Worm (Caenorhabditis elegans) whole organism, young adult: ENCODE data around the gene nhr-38.
"Not testable (repeated sequence)": the region's sequence is repeated elsewhere in the genome, so short reads cannot be mapped to it uniquely, and the experiment has no call there.

Experiments
- D2030.7 ChIP-seq: fragments of 200-800 bp; sonication (Bioruptor generic); IDR thresholded peaks from 2 replicates; pipeline ENCODE4 v1.3.6; 2022; ENCODE audit warnings: missing genetic modification reagents, missing genetic modification characterization, missing compliant biosample characterization
- F23B12.7 ChIP-seq: sonication (generic microtip); optimal IDR thresholded peaks from 2 replicates; lab custom pipeline; 2017; ENCODE audit warnings: missing genetic modification characterization, mild to moderate bottlenecking, missing compliant biosample characterization, antibody characterized with exemption, moderate library complexity; ENCODE audit not compliant: insufficient read depth
- F33H1.4 ChIP-seq: fragments of 200-800 bp; sonication (Bioruptor generic); IDR thresholded peaks from 2 replicates; pipeline ENCODE4 v1.3.6; 2022; ENCODE audit warnings: missing genetic modification reagents, missing genetic modification characterization, missing compliant biosample characterization
- F39B2.1 ChIP-seq: fragments of 200-800 bp; sonication (Bioruptor generic); IDR thresholded peaks from 2 replicates; pipeline ENCODE4 v1.3.6; 2022; ENCODE audit warnings: missing genetic modification reagents, missing genetic modification characterization, missing compliant biosample characterization
- F52B5.7 ChIP-seq: sonication (generic microtip); optimal IDR thresholded peaks from 2 replicates; lab custom pipeline; 2016; ENCODE audit warnings: mild to moderate bottlenecking, missing genetic modification characterization, missing compliant biosample characterization
- F57C9.4 ChIP-seq: sonication (generic microtip); optimal IDR thresholded peaks from 2 replicates; lab custom pipeline; 2017; ENCODE audit warnings: mild to moderate bottlenecking, missing genetic modification characterization, missing compliant biosample characterization
- K12H6.12 ChIP-seq: fragments of 200-800 bp; sonication (Bioruptor generic); optimal IDR thresholded peaks from 2 replicates; lab custom pipeline; 2018; ENCODE audit warnings: mild to moderate bottlenecking, missing genetic modification characterization, missing compliant biosample characterization
- ama-1 ChIP-seq, 3 experiments: fragments of 150-350 bp in 1 of 3; sonication (generic microtip) in 2 of 3; optimal IDR thresholded peaks; 2 replicates each; lab custom pipeline; 2014 to 2018; ENCODE audit warnings: missing biosample characterization in 2 of 3, missing genetic modification characterization in 2 of 3, missing genetic modification reagents in 2 of 3
- aptf-2 ChIP-seq: fragments of 200-800 bp; sonication (Bioruptor generic); conservative IDR thresholded peaks from 2 replicates; pipeline ENCODE4 v1.3.6; 2022; ENCODE audit warnings: missing genetic modification reagents, missing genetic modification characterization, missing compliant biosample characterization
- athp-1 ChIP-seq: sonication (generic microtip); optimal IDR thresholded peaks from 2 replicates; lab custom pipeline; 2017; ENCODE audit warnings: mild to moderate bottlenecking, missing genetic modification characterization, missing compliant biosample characterization
- attf-6 ChIP-seq: fragments of 200-800 bp; sonication (Bioruptor generic); IDR thresholded peaks from 2 replicates; pipeline ENCODE4 v1.3.6; 2022; ENCODE audit warnings: missing genetic modification reagents, missing genetic modification characterization, missing compliant biosample characterization
- bed-1 ChIP-seq: fragments of 200-800 bp; sonication (Bioruptor generic); IDR thresholded peaks from 2 replicates; pipeline ENCODE4 v1.3.6; 2022; ENCODE audit warnings: missing genetic modification reagents, missing genetic modification characterization, missing compliant biosample characterization
- bed-2 ChIP-seq: fragments of 200-800 bp; sonication (Bioruptor generic); IDR thresholded peaks from 2 replicates; pipeline ENCODE4 v1.3.6; 2022; ENCODE audit warnings: missing genetic modification reagents, missing genetic modification characterization, missing compliant biosample characterization
- cebp-1 ChIP-seq, 2 experiments: fragments of 200-800 bp in 1 of 2; sonication (Bioruptor generic) in 1 of 2; sonication (generic microtip) in 1 of 2; IDR thresholded peaks in 1 of 2; optimal IDR thresholded peaks in 1 of 2; 2 replicates each; pipeline versions ENCODE4 v1.3.6 to Lab custom; 2017 to 2022; ENCODE audit warnings: missing compliant biosample characterization in 2 of 2, missing genetic modification characterization in 2 of 2, mild to moderate bottlenecking in 1 of 2, missing genetic modification reagents in 1 of 2, moderate library complexity in 1 of 2
- ceh-40 ChIP-seq: fragments of 200-800 bp; sonication (Bioruptor generic); IDR thresholded peaks from 2 replicates; pipeline ENCODE4 v1.3.6; 2022; ENCODE audit warnings: missing genetic modification characterization, missing compliant biosample characterization
- chd-7 ChIP-seq: sonication (generic microtip); optimal IDR thresholded peaks from 2 replicates; lab custom pipeline; 2016; ENCODE audit warnings: mild to moderate bottlenecking, missing genetic modification characterization, moderate library complexity, missing compliant biosample characterization
- die-1 ChIP-seq: sonication (generic microtip); optimal IDR thresholded peaks from 2 replicates; lab custom pipeline; 2016; ENCODE audit warnings: missing genotype, mild to moderate bottlenecking, missing genetic modification characterization, missing compliant biosample characterization
- dpl-1 ChIP-seq: fragments of 150-350 bp; optimal IDR thresholded peaks from 2 replicates; lab custom pipeline; 2014; ENCODE audit warnings: missing biosample characterization, missing genetic modification reagents, missing genetic modification characterization
- ekl-4 ChIP-seq: fragments of 200-800 bp; sonication (Bioruptor generic); IDR thresholded peaks from 2 replicates; pipeline ENCODE4 v1.3.6; 2022; ENCODE audit warnings: missing genetic modification reagents, missing genetic modification characterization, missing compliant biosample characterization
- fkh-3 ChIP-seq: sonication (generic microtip); optimal IDR thresholded peaks from 2 replicates; lab custom pipeline; 2016; ENCODE audit warnings: mild to moderate bottlenecking, missing genetic modification characterization, missing compliant biosample characterization
- lin-26 ChIP-seq: fragments of 200-800 bp; sonication (Bioruptor generic); IDR thresholded peaks from 2 replicates; pipeline ENCODE4 v1.3.6; 2022; ENCODE audit warnings: missing genetic modification reagents, missing genetic modification characterization, missing compliant biosample characterization
- lir-1 ChIP-seq: fragments of 200-800 bp; sonication (Bioruptor generic); conservative IDR thresholded peaks from 2 replicates; pipeline ENCODE4 v1.3.6; 2022; ENCODE audit warnings: missing genetic modification reagents, missing genetic modification characterization, missing compliant biosample characterization
- lsl-1 ChIP-seq: fragments of 200-800 bp; sonication (Bioruptor generic); optimal IDR thresholded peaks from 2 replicates; lab custom pipeline; 2018; ENCODE audit warnings: mild to moderate bottlenecking, missing genetic modification characterization, moderate library complexity, missing compliant biosample characterization
- madf-10 ChIP-seq: sonication (generic microtip); optimal IDR thresholded peaks from 2 replicates; lab custom pipeline; 2016; ENCODE audit warnings: mild to moderate bottlenecking, missing genetic modification characterization, missing compliant biosample characterization
- madf-3 ChIP-seq: fragments of 200-800 bp; sonication (Bioruptor generic); IDR thresholded peaks from 2 replicates; pipeline ENCODE4 v1.3.6; 2022; ENCODE audit warnings: missing genetic modification reagents, missing genetic modification characterization, missing compliant biosample characterization
- mcd-1 ChIP-seq: fragments of 200-800 bp; sonication (Bioruptor generic); IDR thresholded peaks from 2 replicates; pipeline ENCODE4 v1.3.6; 2022; ENCODE audit warnings: missing genetic modification reagents, missing genetic modification characterization, missing compliant biosample characterization
- nhr-120 ChIP-seq: fragments of 200-800 bp; sonication (Bioruptor generic); IDR thresholded peaks from 2 replicates; pipeline ENCODE4 v1.3.6; 2022; ENCODE audit warnings: missing genetic modification characterization, missing compliant biosample characterization
- pha-4 ChIP-seq: fragments of 150-350 bp; sonication (generic microtip); optimal IDR thresholded peaks from 2 replicates; lab custom pipeline; 2014; ENCODE audit warnings: missing biosample characterization, missing genetic modification reagents, missing genetic modification characterization
- rcor-1 ChIP-seq: fragments of 200-800 bp; sonication (Bioruptor generic); IDR thresholded peaks from 2 replicates; pipeline ENCODE4 v1.3.6; 2022; ENCODE audit warnings: missing genetic modification reagents, missing genetic modification characterization, missing compliant biosample characterization
- sdz-38 ChIP-seq: sonication (generic microtip); optimal IDR thresholded peaks from 2 replicates; lab custom pipeline; 2016; ENCODE audit warnings: missing genotype, missing genetic modification characterization, missing compliant biosample characterization
- snpc-1.1 ChIP-seq: sonication (generic microtip); optimal IDR thresholded peaks from 2 replicates; lab custom pipeline; 2017; ENCODE audit warnings: missing genetic modification characterization, mild to moderate bottlenecking, missing compliant biosample characterization, antibody characterized with exemption, moderate library complexity, missing genotype, missing genetic modification reagents; ENCODE audit not compliant: insufficient read depth
- snpc-3.4 ChIP-seq: sonication (generic microtip); optimal IDR thresholded peaks from 2 replicates; lab custom pipeline; 2017; ENCODE audit warnings: missing genetic modification characterization, mild to moderate bottlenecking, missing compliant biosample characterization, antibody characterized with exemption, moderate library complexity, missing genotype, missing genetic modification reagents
- somi-1 ChIP-seq: fragments of 200-800 bp; sonication (Bioruptor generic); optimal IDR thresholded peaks from 2 replicates; lab custom pipeline; 2018; ENCODE audit warnings: mild to moderate bottlenecking, missing genetic modification characterization, missing compliant biosample characterization
- zfh-2 ChIP-seq: fragments of 200-800 bp; sonication (Bioruptor generic); conservative IDR thresholded peaks from 2 replicates; pipeline ENCODE4 v1.3.6; 2022; ENCODE audit warnings: missing genetic modification reagents, missing genetic modification characterization, missing compliant biosample characterization
- ztf-25 ChIP-seq: fragments of 200-800 bp; sonication (Bioruptor generic); IDR thresholded peaks from 2 replicates; pipeline ENCODE4 v1.3.6; 2022; ENCODE audit warnings: missing genetic modification reagents, missing genetic modification characterization, missing compliant biosample characterization

Gene nhr-38

ce11 chrIV:9682514-9682913 lies 27.5 kb upstream of the nhr-38 start, which contains the start of gene ins-7 (continued):
- TF ChIP-seq bed-2, result no peak
- TF ChIP-seq, all 124 proteins: peak for 4

DNA sequence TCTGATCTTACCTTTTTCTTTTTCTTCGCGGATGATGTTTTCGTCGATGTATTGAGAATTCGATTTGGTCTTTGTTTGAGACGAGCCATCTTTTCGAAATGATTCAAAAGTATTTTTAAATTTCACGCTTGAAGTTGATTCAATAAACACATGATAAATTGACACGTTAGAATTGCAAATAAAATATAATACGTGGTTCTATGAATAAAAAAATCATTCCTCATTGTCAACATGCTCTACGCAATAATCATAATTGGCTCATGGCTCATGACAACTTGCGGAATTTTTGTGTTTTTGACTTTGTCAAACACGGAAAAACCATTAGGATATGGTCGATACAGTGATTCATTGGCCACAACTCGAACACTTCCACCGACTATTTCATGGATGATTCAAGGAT lies 26.6 kb upstream of the nhr-38 start, which contains the start of the genes htas-1 and ZK1251.3:
TSS of gene htas-1 (minus strand) at position 101 of the 400 bp plus-strand sequence.
TSS of gene ZK1251.3 (plus strand) at position 226 of the 400 bp plus-strand sequence.
- no peak for TF ChIP-seq F33H1.4 (GFP tag; lab: Robert Waterston, UW)
- TF ChIP-seq ztf-25 (GFP tag; lab: Robert Waterston, UW), result no peak
- no peak for TF ChIP-seq chd-7 (tag; lab: Kevin White, UChicago)
- TF ChIP-seq F57C9.4 (tag; lab: Kevin White, UChicago), result no peak
- no peak for TF ChIP-seq bed-1 (GFP tag; lab: Robert Waterston, UW)
- TF ChIP-seq lir-1 (GFP tag; lab: Robert Waterston, UW), result no peak
- no peak for TF ChIP-seq ekl-4
- TF ChIP-seq lin-26, result no peak
- no peak for TF ChIP-seq nhr-120 (GFP tag; lab: Robert Waterston, UW)
- no peak for TF ChIP-seq F23B12.7 (tag; lab: Kevin White, UChicago)
- no peak for TF ChIP-seq snpc-1.1 (tag; lab: Kevin White, UChicago)
- TF ChIP-seq ama-1 (optimal IDR thresholded peaks at IDR 0.05; lab: Kevin White, UChicago), result no peak
- TF ChIP-seq ama-1 (GFP tag; optimal IDR thresholded peaks at IDR 0.05; lab: Kevin White, UChicago), result no peak
- TF ChIP-seq fkh-3 (tag; lab: Kevin White, UChicago), result no peak
- TF ChIP-seq madf-3, result no peak
- no peak for TF ChIP-seq lsl-1
- TF ChIP-seq mcd-1 (GFP tag; lab: Robert Waterston, UW), result no peak
- TF ChIP-seq D2030.7, result no peak
- TF ChIP-seq cebp-1 (GFP tag; IDR thresholded peaks at IDR 0.05; lab: Robert Waterston, UW), result no peak
- no peak for TF ChIP-seq cebp-1 (tag; optimal IDR thresholded peaks at IDR 0.05; lab: Kevin White, UChicago)
- TF ChIP-seq, all 124 proteins: peak for 0

- not testable (repeated sequence) for TF ChIP-seq zfh-2 (GFP tag; lab: Robert Waterston, UW); F39B2.1 (GFP tag; lab: Robert Waterston, UW); ceh-40
Observed at ce11 chrIV:9688715-9689114, 21.3 kb upstream of the nhr-38 start, which contains the start of gene msp-76. msp-76 (plus strand) TSS chrIV:9689015.

DNA sequence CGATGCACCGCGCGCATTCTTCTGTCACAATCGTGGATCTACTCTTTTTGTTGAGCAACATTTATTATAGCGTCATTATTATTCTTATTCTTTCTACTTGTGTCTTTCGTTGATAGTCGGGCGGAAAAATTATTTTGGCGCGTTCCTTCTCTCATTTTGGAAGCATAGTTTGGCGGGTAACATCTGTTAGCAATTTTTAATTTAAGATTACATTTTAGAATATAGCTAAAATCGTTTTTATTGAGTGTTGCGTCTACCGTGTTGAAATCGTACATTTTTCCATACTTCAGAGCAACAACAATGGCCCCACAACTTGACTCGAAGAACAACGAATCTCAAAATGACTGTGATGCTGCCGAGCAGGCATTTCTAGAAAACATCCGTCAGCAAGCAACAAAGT lies 19.3 kb upstream of the nhr-38 start, which contains the start of gene sdz-36:
TSS of gene sdz-36 (plus strand) at position 301 of the 400 bp plus-strand sequence.
- TF ChIP-seq die-1 (tag; lab: Kevin White, UChicago), result no peak
- no peak for TF ChIP-seq dpl-1 (GFP tag; lab: Kevin White, UChicago)
- TF ChIP-seq ama-1 (optimal IDR thresholded peaks at IDR 0.05; lab: Kevin White, UChicago), result no peak
- no peak for TF ChIP-seq ama-1 (GFP tag; optimal IDR thresholded peaks at IDR 0.05; lab: Kevin White, UChicago)
- TF ChIP-seq zfh-2 (GFP tag; lab: Robert Waterston, UW), result no peak
- no peak for TF ChIP-seq K12H6.12 (tag; lab: Kevin White, UChicago)
- no peak for TF ChIP-seq snpc-3.4 (tag; lab: Kevin White, UChicago)
- TF ChIP-seq pha-4 (tag; lab: Kevin White, UChicago), result no peak
- TF ChIP-seq somi-1 (GFP tag; lab: Kevin White, UChicago), result no peak
- TF ChIP-seq, all 124 proteins: peak for 0

- TF ChIP-seq sdz-38 (tag; lab: Kevin White, UChicago) (no peak), aptf-2 (GFP tag; lab: Robert Waterston, UW) (no peak), rcor-1 (GFP tag; lab: Robert Waterston, UW) (no peak), madf-10 (tag; lab: Kevin White, UChicago) (no peak), F52B5.7 (tag; lab: Kevin White, UChicago) (no peak), D2030.7 (no peak), athp-1 (tag; lab: Kevin White, UChicago) (no peak), ceh-40 (no peak), attf-6 (GFP tag; lab: Robert Waterston, UW) (no peak), snpc-1.1 (tag; lab: Kevin White, UChicago) (no peak), ztf-25 (GFP tag; lab: Robert Waterston, UW) (no peak), K12H6.12 (tag; lab: Kevin White, UChicago) (no peak), F23B12.7 (tag; lab: Kevin White, UChicago) (no peak), chd-7 (tag; lab: Kevin White, UChicago) (no peak)
Observed at ce11 chrIV:9692874-9693273, 17.1 kb upstream of the nhr-38 start, which contains the start of gene twk-9. twk-9 (plus strand) TSS chrIV:9693174.
